Worm (Caenorhabditis elegans) whole organism, L3 larva: ENCODE results near the gene gcy-33.

Experiments used
- elt-1 ChIP-seq: fragments of 150-350 bp; optimal IDR thresholded peaks from 2 replicates; lab custom pipeline; 2014; ENCODE audit warnings: missing biosample characterization, missing genetic modification characterization
- elt-3 ChIP-seq, 3 experiments: fragments of 150-350 bp in 1 of 3; sonication (generic microtip) in 2 of 3; optimal IDR thresholded peaks; 2 replicates in 2 of 3; 4 replicates in 1 of 3; lab custom pipeline; 2014 to 2017; ENCODE audit warnings: missing biosample characterization in 3 of 3, missing genetic modification characterization in 3 of 3
- lsy-12 ChIP-seq: sonication (generic microtip); optimal IDR thresholded peaks from 2 replicates; lab custom pipeline; 2016; ENCODE audit warnings: mild to moderate bottlenecking, missing genetic modification characterization, missing compliant biosample characterization
- mdl-1 ChIP-seq: fragments of 150-350 bp; optimal IDR thresholded peaks from 2 replicates; lab custom pipeline; 2014; ENCODE audit warnings: missing biosample characterization, missing genetic modification characterization
- nhr-237 ChIP-seq: fragments of 150-350 bp; optimal IDR thresholded peaks from 2 replicates; lab custom pipeline; 2014; ENCODE audit warnings: missing biosample characterization, missing genetic modification characterization
- nhr-28 ChIP-seq: fragments of 150-350 bp; optimal IDR thresholded peaks from 2 replicates; lab custom pipeline; 2014; ENCODE audit warnings: missing biosample characterization, missing genetic modification characterization
- nhr-76 ChIP-seq: fragments of 150-350 bp; sonication (generic microtip); optimal IDR thresholded peaks from 5 replicates; lab custom pipeline; 2014; ENCODE audit warnings: missing biosample characterization, missing genetic modification characterization
- pqm-1 ChIP-seq: fragments of 150-350 bp; optimal IDR thresholded peaks from 2 replicates; lab custom pipeline; 2017; ENCODE audit warnings: missing biosample characterization, missing genetic modification characterization, inconsistent platforms
- unc-62 ChIP-seq: fragments of 150-350 bp; sonication (generic microtip); optimal IDR thresholded peaks from 4 replicates; lab custom pipeline; 2014; ENCODE audit warnings: missing biosample characterization, missing genetic modification reagents, missing genetic modification characterization
- ztf-11 ChIP-seq: fragments of 150-350 bp; optimal IDR thresholded peaks from 2 replicates; lab custom pipeline; 2014; ENCODE audit warnings: missing biosample characterization, missing genetic modification characterization

DNA sequence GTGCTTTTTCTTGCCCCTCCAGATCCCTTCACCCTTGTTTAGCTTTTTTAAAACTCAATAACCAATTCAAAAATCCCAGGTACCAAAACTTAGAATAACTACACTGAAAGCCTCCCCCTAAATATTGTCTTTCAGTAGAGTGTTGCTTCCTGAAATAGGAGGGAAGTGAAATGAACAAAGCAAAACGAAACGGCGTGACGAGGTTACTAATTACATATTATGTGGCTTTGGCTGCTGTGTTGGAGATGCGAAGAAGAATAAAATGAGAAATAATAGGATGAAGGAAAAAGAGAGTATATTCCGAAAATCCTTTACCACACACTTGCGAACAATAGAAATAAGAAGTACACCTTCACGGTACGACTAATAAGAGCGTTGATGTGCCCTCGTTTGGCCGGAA lies 34.5 kb upstream of the gcy-33 start:
- no peak for TF ChIP-seq mdl-1 (tag; lab: Kevin White, UChicago)
- TF ChIP-seq nhr-237 (tag; lab: Kevin White, UChicago), result no peak
- TF ChIP-seq lsy-12, result no peak
- no peak for TF ChIP-seq elt-1 (tag; lab: Kevin White, UChicago)
- no peak for TF ChIP-seq nhr-76 (tag; lab: Kevin White, UChicago)
- TF ChIP-seq pqm-1, result no peak
- TF ChIP-seq ztf-11, result no peak
- no peak for TF ChIP-seq elt-3 (tag; optimal IDR thresholded peaks at IDR 0.05; lab: Kevin White, UChicago)
- TF ChIP-seq unc-62 (GFP tag; lab: Kevin White, UChicago), result no peak
- no peak for TF ChIP-seq nhr-28 (tag; lab: Kevin White, UChicago)
